Worm (Caenorhabditis elegans): ENCODE data around the gene srd-42.

DNA sequence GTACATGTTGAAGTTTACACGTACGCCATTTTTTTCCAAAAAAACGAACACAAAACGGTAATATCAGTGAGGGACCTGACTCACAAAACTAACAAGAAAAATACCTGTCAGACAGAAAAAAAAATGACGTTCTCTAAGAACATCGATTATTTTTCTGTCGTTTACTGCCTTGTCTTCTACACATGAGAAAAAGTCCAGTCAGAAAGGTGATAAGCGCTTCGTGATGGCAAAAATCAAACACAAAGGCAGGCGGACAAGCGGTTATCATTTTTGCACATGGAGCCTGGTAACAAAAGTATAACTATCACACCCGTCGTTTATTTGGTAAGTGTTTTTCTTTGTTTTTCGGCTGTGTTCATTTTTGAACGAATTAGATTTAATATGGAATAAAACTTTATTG is 30.6 kb upstream of the srd-42 start, which contains the start of gene F46G10.4:
- TF ChIP-seq zag-1 (tag; optimal IDR thresholded peaks at IDR 0.05): no peak
- TF ChIP-seq nhr-12 (tag; optimal IDR thresholded peaks at IDR 0.05): no peak
- no peak for TF ChIP-seq lin-13 (GFP tag; optimal IDR thresholded peaks at IDR 0.05)
- TF ChIP-seq nhr-11 (tag; optimal IDR thresholded peaks at IDR 0.05): no peak
- no peak for TF ChIP-seq nhr-6 (tag; optimal IDR thresholded peaks at IDR 0.05)

Measured in whole organism, L2 larva.